Fruit fly (Drosophila melanogaster) whole organism, pupa: ENCODE data around the gene pug.

Source experiments
- CG14655 ChIP-seq: fragments of 200-800 bp; sonication (Bioruptor generic); optimal IDR thresholded peaks from 3 replicates; lab custom pipeline; 2017; ENCODE audit warnings: mild to moderate bottlenecking, missing biosample characterization, missing genetic modification reagents, missing genetic modification characterization
- CG32121 ChIP-seq: fragments of 200-800 bp; sonication (Bioruptor generic); IDR thresholded peaks from 2 replicates; pipeline ENCODE4 v1.3.6; 2022; ENCODE audit warnings: missing biosample characterization, missing genetic modification characterization
- CG8159 ChIP-seq: fragments of 200-800 bp; sonication (Bioruptor generic); optimal IDR thresholded peaks from 3 replicates; lab custom pipeline; 2018; ENCODE audit warnings: missing biosample characterization, mild to moderate bottlenecking, missing genetic modification characterization, moderate library complexity
- EcR ChIP-seq: fragments of 200-800 bp; sonication (Bioruptor generic); optimal IDR thresholded peaks from 3 replicates; lab custom pipeline; 2019; ENCODE audit warnings: missing biosample characterization, missing genetic modification characterization, mild to moderate bottlenecking, moderate library complexity, missing genetic modification reagents
- Ets98B ChIP-seq: fragments of 200-800 bp; sonication (Bioruptor generic); IDR thresholded peaks from 2 replicates; pipeline ENCODE4 v1.3.6; 2022; ENCODE audit warnings: missing biosample characterization, missing genetic modification characterization
- Pif1A ChIP-seq: fragments of 200-800 bp; sonication (Bioruptor generic); optimal IDR thresholded peaks from 3 replicates; lab custom pipeline; 2016; ENCODE audit warnings: missing biosample characterization, missing genetic modification characterization
- Pif1B ChIP-seq: fragments of 200-800 bp; sonication (Bioruptor generic); optimal IDR thresholded peaks from 3 replicates; lab custom pipeline; 2016; ENCODE audit warnings: missing biosample characterization, missing genetic modification characterization
- fd96Ca ChIP-seq: fragments of 200-800 bp; sonication (Bioruptor generic); IDR thresholded peaks from 3 replicates; pipeline ENCODE4 v1.3.6; 2022; ENCODE audit warnings: missing biosample characterization, missing genetic modification characterization

pug gene

dm6 chr3R:10747650-10748049 is 51.3 kb downstream of the pug start:
- TF ChIP-seq EcR (GFP tag; lab: Kevin White, UChicago) (no peak), fd96Ca (0 out of 3 replicates have a peak, but pooled peaks have one; percentile 19), Pif1B (GFP tag; lab: Kevin White, UChicago) (no peak), CG14655 (GFP tag; lab: Kevin White, UChicago) (no peak)

DNA sequence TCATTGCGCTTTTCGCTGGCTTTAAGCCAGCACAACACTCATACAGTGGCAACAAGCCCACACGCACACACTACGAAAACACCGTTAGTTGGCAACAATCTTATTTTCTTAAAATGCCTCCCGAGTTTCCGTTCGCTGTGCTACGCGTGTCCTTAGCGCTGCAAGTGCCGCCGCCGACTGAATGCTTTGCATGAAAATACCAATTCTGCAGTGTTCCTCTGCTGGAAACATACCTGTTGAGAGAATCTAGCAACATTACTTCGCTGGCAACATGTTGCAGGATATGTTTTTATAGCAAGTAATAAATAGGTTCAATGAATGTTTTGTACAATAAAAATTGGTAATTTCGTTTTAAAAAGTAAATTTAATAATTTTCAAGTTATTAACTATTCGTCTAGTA is 54.7 kb downstream of the pug start, which contains the start of gene TkR86C:
Gene TkR86C, minus strand, starts transcription at position 168 of the 400 bp plus-strand sequence.
- TF ChIP-seq Ets98B (GFP tag; lab: Robert Waterston, UW) = no peak
- TF ChIP-seq CG32121 (GFP tag; lab: Robert Waterston, UW) = no peak
- no peak for TF ChIP-seq Pif1A (GFP tag; lab: Kevin White, UChicago)
- no peak for TF ChIP-seq CG8159 (tag; lab: Kevin White, UChicago)
- no peak for TF ChIP-seq CG14655 (GFP tag; lab: Kevin White, UChicago)
